Fruit fly (Drosophila melanogaster) whole organism, embryonic: ENCODE data around the gene trv.
A peak's percentile ranks its signal among the peaks of the same experiment; 100 is the strongest.

Experiments used
- ATbp ChIP-seq: fragments of 200-800 bp; sonication (Bioruptor generic); optimal IDR thresholded peaks from 2 replicates; lab custom pipeline; 2017; ENCODE audit warnings: missing biosample characterization, mild to moderate bottlenecking, missing genetic modification characterization, missing genetic modification reagents
- Abd-B ChIP-seq: fragments of 200-800 bp; sonication (Bioruptor generic); optimal IDR thresholded peaks from 2 replicates; lab custom pipeline; 2018; ENCODE audit warnings: missing biosample characterization, mild to moderate bottlenecking, missing genetic modification characterization, moderate library complexity
- Antp ChIP-seq: fragments of 200-800 bp; sonication (Bioruptor generic); optimal IDR thresholded peaks from 3 replicates; lab custom pipeline; 2016; ENCODE audit warnings: missing biosample characterization, missing genetic modification characterization
- B-H1 ChIP-seq: fragments of 200-800 bp; sonication (Bioruptor generic); IDR thresholded peaks from 3 replicates; pipeline ENCODE4 v1.3.6; 2022; ENCODE audit warnings: missing biosample characterization, missing genetic modification characterization
- Bdp1 ChIP-seq: fragments of 200-800 bp; sonication (Bioruptor generic); optimal IDR thresholded peaks from 3 replicates; lab custom pipeline; 2016; ENCODE audit warnings: missing biosample characterization, missing genetic modification characterization
- CG10147 ChIP-seq: fragments of 200-800 bp; sonication (Bioruptor generic); optimal IDR thresholded peaks from 2 replicates; lab custom pipeline; 2019; ENCODE audit warnings: missing biosample characterization, mild to moderate bottlenecking, missing genetic modification characterization, moderate library complexity
- CG10267 ChIP-seq: fragments of 200-800 bp; sonication (Bioruptor generic); optimal IDR thresholded peaks from 2 replicates; lab custom pipeline; 2018; ENCODE audit warnings: missing biosample characterization, mild to moderate bottlenecking, missing genetic modification characterization, moderate library complexity
- CG11093 ChIP-seq: fragments of 200-800 bp; sonication (Bioruptor generic); IDR thresholded peaks from 3 replicates; pipeline ENCODE4 v1.3.6; 2022; ENCODE audit warnings: missing biosample characterization, missing genetic modification characterization
- CG11247 ChIP-seq: fragments of 200-800 bp; sonication (Bioruptor generic); IDR thresholded peaks from 2 replicates; pipeline ENCODE4 v1.3.6; 2022; ENCODE audit warnings: missing biosample characterization, missing genetic modification characterization
- CG12769 ChIP-seq: fragments of 200-800 bp; sonication (Bioruptor generic); optimal IDR thresholded peaks from 2 replicates; lab custom pipeline; 2019; ENCODE audit warnings: missing biosample characterization, mild to moderate bottlenecking, missing genetic modification characterization, moderate library complexity
- CG12942 ChIP-seq: fragments of 200-800 bp; sonication (Bioruptor generic); optimal IDR thresholded peaks from 3 replicates; lab custom pipeline; 2016; ENCODE audit warnings: missing biosample characterization, missing genetic modification characterization
- CG14050 ChIP-seq: fragments of 200-800 bp; sonication (Bioruptor generic); IDR thresholded peaks from 3 replicates; pipeline ENCODE4 v1.3.6; 2022; ENCODE audit warnings: missing biosample characterization, missing genetic modification characterization
- CG14441 ChIP-seq: fragments of 200-800 bp; sonication (Bioruptor generic); IDR thresholded peaks from 2 replicates; pipeline ENCODE4 v1.3.6; 2022; ENCODE audit warnings: missing biosample characterization, missing genetic modification characterization
- CG17359 ChIP-seq: fragments of 200-800 bp; sonication (Bioruptor generic); optimal IDR thresholded peaks from 3 replicates; lab custom pipeline; 2018; ENCODE audit warnings: missing biosample characterization, mild to moderate bottlenecking, missing genetic modification characterization, moderate library complexity
- CG2712 ChIP-seq: fragments of 200-800 bp; optimal IDR thresholded peaks from 3 replicates; lab custom pipeline; 2019; ENCODE audit warnings: missing biosample characterization, mild to moderate bottlenecking, missing genetic modification characterization, moderate library complexity
- CG2889 ChIP-seq: fragments of 200-800 bp; sonication (Bioruptor generic); IDR thresholded peaks from 3 replicates; pipeline ENCODE4 v1.3.6; 2022; ENCODE audit warnings: missing biosample characterization, missing genetic modification characterization
- CG31441 ChIP-seq: fragments of 200-800 bp; sonication (Bioruptor generic); IDR thresholded peaks from 2 replicates; pipeline ENCODE4 v1.3.6; 2022; ENCODE audit warnings: missing biosample characterization, missing genetic modification characterization
- CG3281 ChIP-seq: fragments of 200-800 bp; sonication (Bioruptor generic); optimal IDR thresholded peaks from 3 replicates; lab custom pipeline; 2017; ENCODE audit warnings: missing biosample characterization, mild to moderate bottlenecking, missing genetic modification characterization
- CG3847 ChIP-seq: fragments of 200-800 bp; sonication (Bioruptor generic); IDR thresholded peaks from 2 replicates; pipeline ENCODE4 v1.3.6; 2022; ENCODE audit warnings: missing biosample characterization, missing genetic modification characterization
- CG4424 ChIP-seq: fragments of 200-800 bp; sonication (Bioruptor generic); optimal IDR thresholded peaks from 3 replicates; lab custom pipeline; 2016; ENCODE audit warnings: missing biosample characterization, missing genetic modification characterization
- CG7357 ChIP-seq: fragments of 200-800 bp; sonication (Bioruptor generic); IDR thresholded peaks from 3 replicates; pipeline ENCODE4 v1.3.6; 2022; ENCODE audit warnings: missing biosample characterization, missing genetic modification characterization
- CG7839 ChIP-seq: fragments of 200-800 bp; sonication (Bioruptor generic); optimal IDR thresholded peaks from 3 replicates; lab custom pipeline; 2018; ENCODE audit warnings: missing biosample characterization, mild to moderate bottlenecking, missing genetic modification characterization, moderate library complexity
- CG7987 ChIP-seq: fragments of 200-800 bp; sonication (Bioruptor generic); optimal IDR thresholded peaks from 2 replicates; lab custom pipeline; 2018; ENCODE audit warnings: missing biosample characterization, mild to moderate bottlenecking, missing genetic modification characterization, moderate library complexity
- CG8089 ChIP-seq: fragments of 200-800 bp; sonication (Bioruptor generic); optimal IDR thresholded peaks from 3 replicates; lab custom pipeline; 2016; ENCODE audit warnings: missing biosample characterization, missing genetic modification characterization
- CG8944 ChIP-seq: fragments of 200-800 bp; sonication (Bioruptor generic); optimal IDR thresholded peaks from 3 replicates; lab custom pipeline; 2016; ENCODE audit warnings: missing biosample characterization, missing genetic modification characterization
- Fer3 ChIP-seq: fragments of 200-800 bp; sonication (Bioruptor generic); optimal IDR thresholded peaks from 2 replicates; lab custom pipeline; 2018; ENCODE audit warnings: missing biosample characterization, mild to moderate bottlenecking, missing genetic modification characterization, moderate library complexity
- H15 ChIP-seq: fragments of 200-800 bp; sonication (Bioruptor generic); IDR thresholded peaks from 3 replicates; pipeline ENCODE4 v1.3.6; 2022; ENCODE audit warnings: missing biosample characterization, missing genetic modification characterization
- HLH54F ChIP-seq: fragments of 200-800 bp; sonication (Bioruptor generic); optimal IDR thresholded peaks from 3 replicates; lab custom pipeline; 2016; ENCODE audit warnings: missing biosample characterization, missing genetic modification characterization
- Nf-YA ChIP-seq: fragments of 200-800 bp; sonication (Bioruptor generic); IDR thresholded peaks from 2 replicates; pipeline ENCODE4 v1.3.6; 2022; ENCODE audit warnings: missing biosample characterization, missing genetic modification characterization
- Pdp1 ChIP-seq, 2 experiments: fragments of 200-800 bp; sonication (Bioruptor generic); optimal IDR thresholded peaks; 3 replicates each; lab custom pipeline; 2016; ENCODE audit warnings: missing biosample characterization in 2 of 2, missing genetic modification characterization in 2 of 2, mild to moderate bottlenecking in 1 of 2, moderate library complexity in 1 of 2
- Xbp1 ChIP-seq: fragments of 200-800 bp; sonication (Bioruptor generic); optimal IDR thresholded peaks from 3 replicates; lab custom pipeline; 2016; ENCODE audit warnings: missing biosample characterization, mild to moderate bottlenecking, missing genetic modification characterization
- Xrp1 ChIP-seq: fragments of 200-800 bp; sonication (Bioruptor generic); IDR thresholded peaks from 2 replicates; pipeline ENCODE4 v1.3.6; 2022; ENCODE audit warnings: missing biosample characterization, missing genetic modification characterization
- ase ChIP-seq: fragments of 200-800 bp; sonication (Bioruptor generic); IDR thresholded peaks from 3 replicates; pipeline ENCODE4 v1.3.6; 2022; ENCODE audit warnings: missing biosample characterization, missing genetic modification characterization
- az2 ChIP-seq: fragments of 200-800 bp; sonication (Bioruptor generic); optimal IDR thresholded peaks from 3 replicates; lab custom pipeline; 2016; ENCODE audit warnings: missing biosample characterization, missing genetic modification characterization
- bowl ChIP-seq: fragments of 200-800 bp; sonication (Bioruptor generic); IDR thresholded peaks from 2 replicates; pipeline ENCODE4 v1.3.6; 2022; ENCODE audit warnings: missing biosample characterization, missing genetic modification characterization
- crol ChIP-seq: fragments of 200-800 bp; sonication (Bioruptor generic); IDR thresholded peaks from 2 replicates; pipeline ENCODE4 v1.3.6; 2022; ENCODE audit warnings: missing biosample characterization, missing genetic modification characterization
- dpn ChIP-seq, 2 experiments: fragments of 200-800 bp; sonication (Bioruptor generic); optimal IDR thresholded peaks; 3 replicates each; lab custom pipeline; 2016; ENCODE audit warnings: missing biosample characterization in 2 of 2, missing genetic modification characterization in 2 of 2
- grn ChIP-seq: fragments of 200-800 bp; sonication (Bioruptor generic); optimal IDR thresholded peaks from 3 replicates; lab custom pipeline; 2017; ENCODE audit warnings: missing biosample characterization, missing genetic modification characterization
- ken ChIP-seq: fragments of 200-800 bp; sonication (Bioruptor generic); IDR thresholded peaks from 3 replicates; pipeline ENCODE4 v1.3.6; 2022; ENCODE audit warnings: missing biosample characterization, missing genetic modification characterization
- knrl ChIP-seq: fragments of 200-800 bp; sonication (Bioruptor generic); IDR thresholded peaks from 3 replicates; pipeline ENCODE4 v1.3.6; 2022; ENCODE audit warnings: missing biosample characterization, missing genetic modification characterization; ENCODE audit not compliant: partially characterized antibody
- lmd ChIP-seq: fragments of 200-800 bp; sonication (Bioruptor generic); IDR thresholded peaks from 2 replicates; pipeline ENCODE4 v1.3.6; 2022; ENCODE audit warnings: missing biosample characterization, missing genetic modification characterization
- pnt ChIP-seq: fragments of 200-800 bp; sonication (Bioruptor generic); optimal IDR thresholded peaks from 3 replicates; lab custom pipeline; 2016; ENCODE audit warnings: missing biosample characterization, missing genetic modification characterization
- psq ChIP-seq: fragments of 200-800 bp; sonication (Bioruptor generic); optimal IDR thresholded peaks from 2 replicates; lab custom pipeline; 2017; ENCODE audit warnings: missing biosample characterization, missing genetic modification characterization
- sens-2 ChIP-seq: fragments of 200-800 bp; sonication (Bioruptor generic); IDR thresholded peaks from 2 replicates; pipeline ENCODE4 v1.3.6; 2022; ENCODE audit warnings: missing biosample characterization, missing genetic modification characterization
- slp2 ChIP-seq: fragments of 200-800 bp; sonication (Bioruptor generic); optimal IDR thresholded peaks from 2 replicates; lab custom pipeline; 2016; ENCODE audit warnings: missing biosample characterization, missing genetic modification characterization
- sqz ChIP-seq: fragments of 200-800 bp; sonication (Bioruptor generic); optimal IDR thresholded peaks from 3 replicates; lab custom pipeline; 2018; ENCODE audit warnings: missing biosample characterization, mild to moderate bottlenecking, missing genetic modification characterization
- stc ChIP-seq: fragments of 200-800 bp; sonication (Bioruptor generic); IDR thresholded peaks from 2 replicates; pipeline ENCODE4 v1.3.6; 2022; ENCODE audit warnings: missing biosample characterization, missing genetic modification characterization
- unpg ChIP-seq: fragments of 200-800 bp; sonication (Bioruptor generic); optimal IDR thresholded peaks from 3 replicates; lab custom pipeline; 2018; ENCODE audit warnings: missing biosample characterization, mild to moderate bottlenecking, missing genetic modification characterization, moderate library complexity
- zfh2 ChIP-seq: fragments of 200-800 bp; sonication (Bioruptor generic); optimal IDR thresholded peaks from 2 replicates; lab custom pipeline; 2016; ENCODE audit warnings: missing biosample characterization, missing genetic modification characterization

The trv gene

dm6 chr3R:27988647-27989430, 37.6 kb upstream of the trv start:
- TF ChIP-seq CG3281 (GFP tag; lab: Kevin White, UChicago) (peak; percentile 38), CG8944 (peak; percentile 36), stc (0 out of 2 replicates have a peak, but pooled peaks have one; percentile 6), CG31441 (GFP tag; lab: Robert Waterston, UW) (peak; percentile 31; the same call in 1 of the 2 replicates), ATbp (GFP tag; lab: Kevin White, UChicago) (peak; percentile 15), CG11093 (GFP tag; lab: Robert Waterston, UW) (0 out of 3 replicates have a peak, but pooled peaks have one; percentile 12), lmd (GFP tag; lab: Robert Waterston, UW) (peak; percentile 68), CG17359 (tag; lab: Kevin White, UChicago) (peak; percentile 6), CG2712 (tag; lab: Kevin White, UChicago) (peak; percentile 17), dpn (GFP tag; optimal IDR thresholded peaks at IDR 0.05; lab: Kevin White, UChicago) (peak in 1 of 2 experiments; percentile 11), Xrp1 (GFP tag; lab: Robert Waterston, UW) (0 out of 2 replicates have a peak, but pooled peaks have one; percentile 34), psq (GFP tag; lab: Kevin White, UChicago) (no peak), CG4424 (GFP tag; lab: Kevin White, UChicago) (peak; percentile 60), zfh2 (GFP tag; lab: Kevin White, UChicago) (peak; percentile 55), knrl (GFP tag; lab: Robert Waterston, UW) (no peak), Pdp1 (GFP tag; optimal IDR thresholded peaks at IDR 0.05; lab: Kevin White, UChicago) (peak; percentile 36 to 65), CG12769 (tag; lab: Kevin White, UChicago) (peak; percentile 98), ase (GFP tag; lab: Robert Waterston, UW) (peak; percentile 37; the same call in 1 of the 3 replicates), pnt (GFP tag; lab: Kevin White, UChicago) (peak; percentile 24), unpg (GFP tag; lab: Kevin White, UChicago) (peak; percentile 25), ken (GFP tag; lab: Robert Waterston, UW) (peak; percentile 59; the same call in 1 of the 3 replicates), Bdp1 (GFP tag; lab: Kevin White, UChicago) (no peak), CG11247 (GFP tag; lab: Robert Waterston, UW) (peak; percentile 41; the same call in 1 of the 2 replicates), az2 (GFP tag; lab: Kevin White, UChicago) (peak; percentile 14), CG8089 (no peak), CG7357 (GFP tag; lab: Robert Waterston, UW) (peak; percentile 44; the same call in 1 of the 3 replicates), CG2889 (GFP tag; lab: Robert Waterston, UW) (peak; percentile 45; the same call in 1 of the 3 replicates), CG10147 (no peak), CG14441 (GFP tag; lab: Robert Waterston, UW) (peak; percentile 58), HLH54F (GFP tag; lab: Kevin White, UChicago) (peak; percentile 39), Antp (peak; percentile 33), CG12942 (GFP tag; lab: Kevin White, UChicago) (no peak), grn (GFP tag; lab: Kevin White, UChicago) (no peak), CG14050 (GFP tag; lab: Robert Waterston, UW) (peak; percentile 24; the same call in 1 of the 3 replicates), sqz (GFP tag; lab: Kevin White, UChicago) (no peak), Xbp1 (GFP tag; lab: Kevin White, UChicago) (peak; percentile 52), CG7839 (tag; lab: Kevin White, UChicago) (peak; percentile 37), CG10267 (peak; percentile 15), crol (GFP tag; lab: Robert Waterston, UW) (peak; percentile 85), Abd-B (GFP tag; lab: Kevin White, UChicago) (peak; percentile 42), slp2 (GFP tag; lab: Kevin White, UChicago) (no peak), Fer3 (tag; lab: Kevin White, UChicago) (no peak), B-H1 (GFP tag; lab: Robert Waterston, UW) (peak; percentile 39; the same call in 2 of the 3 replicates), bowl (GFP tag; lab: Robert Waterston, UW) (no peak), H15 (GFP tag; lab: Robert Waterston, UW) (peak; percentile 53; the same call in 2 of the 3 replicates), CG7987 (no peak), sens-2 (GFP tag; lab: Robert Waterston, UW) (peak; percentile 28; the same call in 1 of the 2 replicates), Nf-YA (GFP tag; lab: Robert Waterston, UW) (no peak), CG3847 (peak; percentile 54)
